Fruit fly (Drosophila melanogaster): ENCODE measurements around the gene nkd.

nkd gene

DNA sequence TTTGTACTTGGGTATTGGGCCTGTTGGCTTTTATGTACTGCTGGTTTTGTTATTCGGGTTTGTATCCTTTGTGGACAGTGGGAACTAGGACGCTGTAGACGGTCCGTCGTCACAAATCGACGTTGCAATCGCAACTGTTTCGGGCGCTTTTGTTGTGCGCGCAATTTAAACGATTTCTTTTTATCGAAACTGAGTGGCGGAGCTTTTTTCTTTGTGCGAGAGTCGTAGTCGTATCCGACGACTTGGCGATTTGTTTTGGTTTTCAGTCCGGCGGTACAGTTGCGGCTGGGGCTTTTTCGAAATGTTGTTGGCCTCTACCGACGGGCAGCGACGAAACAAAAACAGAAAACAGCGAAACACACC lies 49.6 kb downstream of the nkd start:
- peak; percentile 29 for TF ChIP-seq CG13204 (GFP tag; optimal IDR thresholded peaks at IDR 0.05)
- TF ChIP-seq gl (tag; optimal IDR thresholded peaks at IDR 0.05): no peak
- TF ChIP-seq Ets98B (GFP tag; IDR thresholded peaks at IDR 0.05): no peak; the same call in 1 of the 2 replicates
- TF ChIP-seq CG8159 (tag; optimal IDR thresholded peaks at IDR 0.05): no peak
- peak; percentile 87 for TF ChIP-seq EcR (GFP tag; optimal IDR thresholded peaks at IDR 0.05)
- TF ChIP-seq CG14655 (GFP tag; optimal IDR thresholded peaks at IDR 0.05): no peak
- no peak for TF ChIP-seq CG12605 (GFP tag; IDR thresholded peaks at IDR 0.05)
- peak; percentile 32; the same call in 1 of the 3 replicates for TF ChIP-seq CG4496 (GFP tag; IDR thresholded peaks at IDR 0.05)
- no peak for TF ChIP-seq CG15710 (tag; optimal IDR thresholded peaks at IDR 0.05)
- no peak for TF ChIP-seq CG17806 (tag; optimal IDR thresholded peaks at IDR 0.05)

- TF ChIP-seq EcR (GFP tag; optimal IDR thresholded peaks at IDR 0.05) (peak; percentile 39), fd96Ca (GFP tag; IDR thresholded peaks at IDR 0.05) (no peak), CG15710 (tag; optimal IDR thresholded peaks at IDR 0.05) (no peak)
Observed at dm6 chr3L:18994505-18994969, 50.7 kb downstream of the nkd start.

DNA sequence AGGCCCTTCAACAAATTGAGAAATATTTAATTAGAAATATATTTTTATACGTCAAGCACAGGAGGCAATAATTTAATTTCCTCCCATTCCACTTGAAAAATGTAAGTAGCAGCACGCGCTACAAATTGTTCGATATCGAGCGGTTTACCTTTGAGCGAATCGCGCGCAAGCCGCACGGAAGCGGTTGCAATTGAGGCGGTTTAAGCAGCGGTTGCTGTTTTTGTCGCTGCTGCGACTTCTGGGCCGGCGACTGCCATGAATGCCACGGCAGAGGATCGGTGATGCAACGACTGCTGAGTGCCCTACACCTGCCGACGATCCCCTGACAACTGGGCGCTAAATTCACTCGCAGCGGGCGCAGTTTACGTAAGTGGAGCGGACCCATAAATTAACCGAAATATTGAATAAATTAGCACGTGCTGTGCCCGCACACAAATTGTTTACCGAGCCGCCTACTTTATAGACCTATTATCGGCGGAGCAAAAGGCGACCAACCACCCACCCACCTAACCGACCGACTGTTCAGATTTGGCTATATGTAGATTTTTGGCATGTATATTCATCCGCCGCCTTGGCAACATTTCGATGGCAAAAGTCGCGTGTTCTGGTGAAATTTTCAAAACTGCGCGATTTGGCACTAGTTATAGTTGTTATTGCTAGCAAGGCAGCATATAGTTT lies 51.5 kb downstream of the nkd start:
- TF ChIP-seq Snoo (tag; optimal IDR thresholded peaks at IDR 0.05): no peak
- no peak for TF ChIP-seq CG15710 (tag; optimal IDR thresholded peaks at IDR 0.05)
- TF ChIP-seq D1 (tag; optimal IDR thresholded peaks at IDR 0.05): no peak
- TF ChIP-seq CG32121 (GFP tag; IDR thresholded peaks at IDR 0.05): 0 out of 2 replicates have a peak, but pooled peaks have one; percentile 20
- TF ChIP-seq CG4496 (GFP tag; IDR thresholded peaks at IDR 0.05): peak; percentile 38; the same call in 1 of the 3 replicates
- no peak for TF ChIP-seq CG8159 (tag; optimal IDR thresholded peaks at IDR 0.05)
- TF ChIP-seq Pif1A (GFP tag; optimal IDR thresholded peaks at IDR 0.05): no peak

dm6 chr3L:18992820-18993219 lies 52.4 kb downstream of the nkd start:
- TF ChIP-seq CG9948 (tag; optimal IDR thresholded peaks at IDR 0.05) (no peak), CG12605 (GFP tag; IDR thresholded peaks at IDR 0.05) (no peak), CG8301 (tag; optimal IDR thresholded peaks at IDR 0.05) (no peak), Pif1B (GFP tag; optimal IDR thresholded peaks at IDR 0.05) (no peak), CG4496 (GFP tag; IDR thresholded peaks at IDR 0.05) (0 out of 3 replicates have a peak, but pooled peaks have one; percentile 42), fd96Ca (GFP tag; IDR thresholded peaks at IDR 0.05) (no peak)

DNA sequence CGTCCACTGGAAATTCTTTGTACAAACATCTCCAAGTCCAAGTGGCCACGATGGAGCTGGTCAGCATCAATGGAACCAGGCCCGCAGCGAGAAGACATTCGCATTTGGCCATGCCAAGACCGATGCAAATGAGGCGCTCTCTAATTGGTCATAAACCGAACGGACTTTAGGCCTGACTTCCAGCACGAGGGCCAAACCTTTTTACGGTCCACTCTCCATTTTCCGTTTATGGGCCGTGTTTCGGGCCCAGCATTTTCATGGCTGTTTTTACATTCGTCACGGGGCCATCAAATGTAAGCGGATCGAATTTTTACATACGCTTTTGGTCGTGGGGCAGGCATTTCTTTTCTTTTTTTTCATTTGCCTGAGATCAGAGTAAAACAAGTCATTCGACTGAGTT lies 55.6 kb downstream of the nkd start, which contains the start of gene CG34256:
Gene CG34256, minus strand, starts transcription at position 205 of the 400 bp plus-strand sequence.
- no peak for TF ChIP-seq D1 (tag; optimal IDR thresholded peaks at IDR 0.05)
- TF ChIP-seq Pif1B (GFP tag; optimal IDR thresholded peaks at IDR 0.05): no peak
- TF ChIP-seq Pif1A (GFP tag; optimal IDR thresholded peaks at IDR 0.05): no peak
- TF ChIP-seq CG17806 (tag; optimal IDR thresholded peaks at IDR 0.05): no peak
- no peak for TF ChIP-seq Snoo (tag; optimal IDR thresholded peaks at IDR 0.05)
- no peak for TF ChIP-seq CG32121 (GFP tag; IDR thresholded peaks at IDR 0.05)

- TF ChIP-seq CG17806 (tag; optimal IDR thresholded peaks at IDR 0.05): no peak
- no peak for TF ChIP-seq D1 (tag; optimal IDR thresholded peaks at IDR 0.05)
- no peak for TF ChIP-seq CG4496 (GFP tag; IDR thresholded peaks at IDR 0.05)
- TF ChIP-seq EcR (GFP tag; optimal IDR thresholded peaks at IDR 0.05): no peak
- no peak for TF ChIP-seq CG15710 (tag; optimal IDR thresholded peaks at IDR 0.05)
- TF ChIP-seq gl (tag; optimal IDR thresholded peaks at IDR 0.05): no peak
- no peak for TF ChIP-seq CG13204 (GFP tag; optimal IDR thresholded peaks at IDR 0.05)
- TF ChIP-seq fd96Ca (GFP tag; IDR thresholded peaks at IDR 0.05): no peak
- TF ChIP-seq CG34367 (tag; optimal IDR thresholded peaks at IDR 0.05): no peak
- TF ChIP-seq Pif1B (GFP tag; optimal IDR thresholded peaks at IDR 0.05): no peak
- no peak for TF ChIP-seq CG8159 (tag; optimal IDR thresholded peaks at IDR 0.05)
- no peak for TF ChIP-seq Ets98B (GFP tag; IDR thresholded peaks at IDR 0.05)
- no peak for TF ChIP-seq CG10348 (GFP tag; IDR thresholded peaks at IDR 0.05)
- no peak for TF ChIP-seq CG9948 (tag; optimal IDR thresholded peaks at IDR 0.05)
- TF ChIP-seq rn (GFP tag; IDR thresholded peaks at IDR 0.05): no peak
- TF ChIP-seq CG8301 (tag; optimal IDR thresholded peaks at IDR 0.05): no peak
- TF ChIP-seq CG14655 (GFP tag; optimal IDR thresholded peaks at IDR 0.05): no peak
- no peak for TF ChIP-seq CG32121 (GFP tag; IDR thresholded peaks at IDR 0.05)
- no peak for TF ChIP-seq CG12605 (GFP tag; IDR thresholded peaks at IDR 0.05)
- no peak for TF ChIP-seq Snoo (tag; optimal IDR thresholded peaks at IDR 0.05)
Observed at dm6 chr3L:18988055-18988819, 57.0 kb downstream of the nkd start, which contains the start of gene CG11619. CG11619 (minus strand) TSS chr3L:18988323.

dm6 chr3L:18984661-18985060 lies 60.6 kb downstream of the nkd start, which contains the start of gene CG14075:
CG14075 (plus strand) TSS chr3L:18984961.
- TF ChIP-seq CG13204 (GFP tag; optimal IDR thresholded peaks at IDR 0.05) (no peak), CG4496 (GFP tag; IDR thresholded peaks at IDR 0.05) (no peak)
